Fruit fly (Drosophila melanogaster): Measurements from ENCODE around the gene CCT7.
A peak's percentile ranks its signal among the peaks of the same experiment; 100 is the strongest.

Gene CCT7

dm6 chr3R:8801126-8801762 lies at the start of gene CCT7, which contains the start of the genes Pif1A and Pif1B:
CCT7 (plus strand) TSS chr3R:8801564.
Pif1A (minus strand) TSS chr3R:8801176.
Pif1B (minus strand) TSS chr3R:8801176.
- TF ChIP-seq brk (GFP tag; optimal IDR thresholded peaks at IDR 0.05) (no peak), ey (GFP tag; optimal IDR thresholded peaks at IDR 0.05) (peak; percentile 21), jim (GFP tag; optimal IDR thresholded peaks at IDR 0.05) (no peak), Abd-B (GFP tag; optimal IDR thresholded peaks at IDR 0.05) (no peak), Hr78 (GFP tag; optimal IDR thresholded peaks at IDR 0.05) (no peak), Hnf4 (GFP tag; optimal IDR thresholded peaks at IDR 0.05) (peak; percentile 50), Rel (GFP tag; optimal IDR thresholded peaks at IDR 0.05) (no peak), Rel (tag; optimal IDR thresholded peaks at IDR 0.05) (peak; percentile 10), OdsH (GFP tag; optimal IDR thresholded peaks at IDR 0.05) (peak; percentile 5), dsf (GFP tag; optimal IDR thresholded peaks at IDR 0.05; ENCODE audit: borderline replicate concordance) (peak; percentile 29), Sp1 (GFP tag; optimal IDR thresholded peaks at IDR 0.05) (peak; percentile 5), sage (GFP tag; optimal IDR thresholded peaks at IDR 0.05) (no peak), psq (GFP tag; optimal IDR thresholded peaks at IDR 0.05) (peak; percentile 29), HLH106 (tag; optimal IDR thresholded peaks at IDR 0.05) (peak; percentile 4), rgr (GFP tag; optimal IDR thresholded peaks at IDR 0.05) (peak; percentile 29), dl (GFP tag; optimal IDR thresholded peaks at IDR 0.05; ENCODE audit: insufficient read depth in 1 of 2, partially characterized antibody in 2 of 2) (no peak), N (GFP tag; optimal IDR thresholded peaks at IDR 0.05) (no peak), Myc (optimal IDR thresholded peaks at IDR 0.05) (peak; percentile 33), lola (GFP tag; optimal IDR thresholded peaks at IDR 0.05) (no peak), Jra (GFP tag; optimal IDR thresholded peaks at IDR 0.05) (peak; percentile 86), h (GFP tag; optimal IDR thresholded peaks at IDR 0.05) (peak; percentile 43), usp (GFP tag; optimal IDR thresholded peaks at IDR 0.05) (no peak)

DNA sequence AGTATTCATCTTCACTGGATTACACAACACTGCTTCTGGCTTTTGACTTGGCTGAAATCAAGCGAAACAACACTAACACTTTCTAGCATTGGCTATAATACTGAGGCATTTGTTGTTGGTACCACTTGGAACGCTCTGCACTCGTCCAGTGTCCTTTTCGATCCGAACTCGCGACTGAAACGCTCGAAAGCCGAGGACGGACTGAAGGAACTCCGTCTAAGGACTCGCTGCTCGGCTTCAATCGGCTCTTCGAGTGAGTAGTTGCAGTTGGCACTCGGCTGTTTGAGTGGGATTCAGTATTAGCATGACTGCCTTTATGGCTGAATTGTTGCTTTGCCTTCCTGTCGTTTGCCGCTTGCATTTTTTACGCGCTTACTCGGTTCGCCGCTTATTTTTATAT lies 33.4 kb upstream of the CCT7 start, which contains the start of the genes CG34135 and CG11768:
TSS of gene CG34135 (minus strand) at position 194 of the 400 bp plus-strand sequence.
TSS of gene CG11768 (minus strand) at position 203 of the 400 bp plus-strand sequence.
- TF ChIP-seq sv (GFP tag; optimal IDR thresholded peaks at IDR 0.05), result no peak
- no peak for TF ChIP-seq Dif (GFP tag; optimal IDR thresholded peaks at IDR 0.05; ENCODE audit: partially characterized antibody)
- TF ChIP-seq usp (GFP tag; optimal IDR thresholded peaks at IDR 0.05), result no peak
- no peak for TF ChIP-seq Dfd (GFP tag; optimal IDR thresholded peaks at IDR 0.05)
- no peak for TF ChIP-seq HLH106 (tag; optimal IDR thresholded peaks at IDR 0.05)
- no peak for TF ChIP-seq rgr (GFP tag; optimal IDR thresholded peaks at IDR 0.05)
- no peak for TF ChIP-seq dl (GFP tag; optimal IDR thresholded peaks at IDR 0.05; ENCODE audit: insufficient read depth in 1 of 2, partially characterized antibody in 2 of 2)
- no peak for TF ChIP-seq sage (GFP tag; optimal IDR thresholded peaks at IDR 0.05)

DNA sequence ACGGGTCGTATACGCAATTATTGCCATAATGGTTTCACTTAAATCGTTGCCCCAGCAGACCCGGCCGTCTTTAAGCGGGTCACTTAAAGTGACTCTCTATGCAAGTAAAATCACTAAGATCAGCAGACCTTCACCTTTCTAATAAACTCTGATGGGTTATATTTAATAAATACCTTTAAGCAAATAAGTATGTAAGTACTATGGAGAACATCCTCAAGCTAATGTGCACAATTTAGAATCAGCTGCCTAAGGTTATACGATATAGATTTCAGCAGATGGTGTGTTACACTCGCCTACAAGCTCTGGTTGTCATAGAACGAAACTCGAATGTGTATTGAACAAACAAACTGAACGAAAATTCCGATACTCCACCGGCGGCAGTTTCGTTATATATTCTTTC lies 32.3 kb upstream of the CCT7 start, which contains the start of gene CG8236:
TSS of gene CG8236 (plus strand) at position 301 of the 400 bp plus-strand sequence.
- TF ChIP-seq Hr83 (GFP tag; optimal IDR thresholded peaks at IDR 0.05; ENCODE audit: poor library complexity, severe bottlenecking) (no peak), rgr (GFP tag; optimal IDR thresholded peaks at IDR 0.05) (no peak), ey (GFP tag; optimal IDR thresholded peaks at IDR 0.05) (no peak), Myc (optimal IDR thresholded peaks at IDR 0.05) (no peak), Sp1 (GFP tag; optimal IDR thresholded peaks at IDR 0.05) (no peak)

DNA sequence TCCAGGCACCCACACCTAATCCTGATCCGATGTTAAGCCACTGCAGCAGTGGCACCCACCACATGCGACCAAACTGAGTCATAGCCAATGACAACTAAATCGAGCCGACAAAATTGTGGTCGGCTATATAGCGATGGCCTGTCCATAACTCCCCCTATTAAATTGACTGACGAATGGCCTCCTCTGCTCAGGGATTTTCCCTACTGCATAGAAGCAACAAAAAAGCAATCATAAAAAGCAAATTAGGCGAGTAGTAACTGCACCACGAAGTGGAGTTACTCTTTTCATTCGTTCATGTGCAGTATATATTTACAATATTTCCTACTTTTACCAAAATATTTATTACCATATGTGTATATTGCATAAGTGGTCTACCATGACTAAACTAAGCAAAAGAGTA lies 28.8 kb upstream of the CCT7 start, which contains the start of gene CG13318:
TSS of gene CG13318 (minus strand) at position 101 of the 400 bp plus-strand sequence.
- TF ChIP-seq sv (GFP tag; optimal IDR thresholded peaks at IDR 0.05) (no peak), HLH106 (tag; optimal IDR thresholded peaks at IDR 0.05) (no peak), Hr78 (GFP tag; optimal IDR thresholded peaks at IDR 0.05) (no peak)

DNA sequence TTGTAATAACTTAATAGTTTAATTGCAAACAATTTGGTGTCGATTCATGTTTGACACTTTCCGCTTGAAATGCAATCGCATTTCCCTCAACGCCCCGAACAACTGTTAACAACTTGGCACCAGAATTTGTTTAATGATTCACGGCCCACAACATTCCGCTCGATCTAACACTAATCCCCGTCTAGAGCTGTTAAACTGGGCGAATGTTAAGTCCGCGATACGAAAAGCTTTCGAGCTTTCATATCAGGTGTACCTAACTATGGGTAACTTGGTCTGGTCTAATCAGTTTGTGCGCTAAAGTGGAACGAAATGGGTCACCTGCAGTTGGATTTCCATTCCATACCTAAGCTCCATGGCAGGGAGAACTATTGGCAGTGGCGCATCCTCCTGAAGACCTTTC lies 28.2 kb upstream of the CCT7 start, which contains the start of gene CG34301:
TSS of gene CG34301 (plus strand) at position 301 of the 400 bp plus-strand sequence.
- TF ChIP-seq Rel (GFP tag; optimal IDR thresholded peaks at IDR 0.05) (no peak), Rel (tag; optimal IDR thresholded peaks at IDR 0.05) (no peak), jim (GFP tag; optimal IDR thresholded peaks at IDR 0.05) (no peak), Hr78 (GFP tag; optimal IDR thresholded peaks at IDR 0.05) (no peak), usp (GFP tag; optimal IDR thresholded peaks at IDR 0.05) (no peak), psq (GFP tag; optimal IDR thresholded peaks at IDR 0.05) (no peak), Vsx2 (GFP tag; optimal IDR thresholded peaks at IDR 0.05; ENCODE audit: partially characterized antibody) (no peak), foxo (GFP tag; optimal IDR thresholded peaks at IDR 0.05) (no peak), dl (GFP tag; optimal IDR thresholded peaks at IDR 0.05; ENCODE audit: insufficient read depth in 1 of 2, partially characterized antibody in 2 of 2) (no peak), sv (GFP tag; optimal IDR thresholded peaks at IDR 0.05) (no peak), Jra (GFP tag; optimal IDR thresholded peaks at IDR 0.05) (no peak), tai (GFP tag; optimal IDR thresholded peaks at IDR 0.05) (no peak), Hr83 (GFP tag; optimal IDR thresholded peaks at IDR 0.05; ENCODE audit: poor library complexity, severe bottlenecking) (no peak), Dif (GFP tag; optimal IDR thresholded peaks at IDR 0.05; ENCODE audit: partially characterized antibody) (no peak), OdsH (GFP tag; optimal IDR thresholded peaks at IDR 0.05) (no peak), CG9705 (GFP tag; optimal IDR thresholded peaks at IDR 0.05) (no peak), HLH106 (tag; optimal IDR thresholded peaks at IDR 0.05) (no peak), h (GFP tag; optimal IDR thresholded peaks at IDR 0.05) (no peak), fru (GFP tag; optimal IDR thresholded peaks at IDR 0.05) (no peak)
